Fruit fly (Drosophila melanogaster) whole organism, embryonic: ENCODE data around the gene CG7484.

ENCODE experiments used
- CG1024 ChIP-seq: fragments of 200-800 bp; sonication (Bioruptor generic); IDR thresholded peaks from 2 replicates; pipeline ENCODE4 v1.3.6; 2022; ENCODE audit warnings: missing biosample characterization, missing genetic modification characterization
- CG10274 ChIP-seq: fragments of 200-800 bp; sonication (Bioruptor generic); optimal IDR thresholded peaks from 3 replicates; lab custom pipeline; 2017; ENCODE audit warnings: missing biosample characterization, mild to moderate bottlenecking, missing genetic modification characterization
- CG10321 ChIP-seq: fragments of 200-800 bp; sonication (Bioruptor generic); IDR thresholded peaks from 2 replicates; pipeline ENCODE4 v1.3.6; 2022; ENCODE audit warnings: missing biosample characterization, missing genetic modification characterization
- CG10462 ChIP-seq: fragments of 200-800 bp; sonication (Bioruptor generic); optimal IDR thresholded peaks from 2 replicates; lab custom pipeline; 2016; ENCODE audit warnings: missing biosample characterization, missing genetic modification characterization
- CG12659 ChIP-seq: fragments of 200-800 bp; sonication (Bioruptor generic); optimal IDR thresholded peaks from 3 replicates; lab custom pipeline; 2017; ENCODE audit warnings: mild to moderate bottlenecking, missing biosample characterization, missing genetic modification reagents, missing genetic modification characterization
- CG13624 ChIP-seq: fragments of 200-800 bp; sonication (Bioruptor generic); optimal IDR thresholded peaks from 2 replicates; lab custom pipeline; 2016; ENCODE audit warnings: missing biosample characterization, missing genetic modification characterization
- CG14667 ChIP-seq: fragments of 200-800 bp; sonication (Bioruptor generic); IDR thresholded peaks from 2 replicates; pipeline ENCODE4 v1.3.6; 2022; ENCODE audit warnings: missing biosample characterization, missing genetic modification characterization
- CG15601 ChIP-seq: fragments of 200-800 bp; sonication (Bioruptor generic); optimal IDR thresholded peaks from 3 replicates; lab custom pipeline; 2019; ENCODE audit warnings: missing biosample characterization, mild to moderate bottlenecking, missing genetic modification characterization, moderate library complexity
- CG16815 ChIP-seq: fragments of 200-800 bp; sonication (Bioruptor generic); optimal IDR thresholded peaks from 3 replicates; lab custom pipeline; 2017; ENCODE audit warnings: missing biosample characterization, mild to moderate bottlenecking, missing genetic modification characterization
- CG17359 ChIP-seq: fragments of 200-800 bp; sonication (Bioruptor generic); optimal IDR thresholded peaks from 3 replicates; lab custom pipeline; 2018; ENCODE audit warnings: missing biosample characterization, mild to moderate bottlenecking, missing genetic modification characterization, moderate library complexity
- CG1792 ChIP-seq: fragments of 200-800 bp; sonication (Bioruptor generic); optimal IDR thresholded peaks from 2 replicates; lab custom pipeline; 2016; ENCODE audit warnings: missing biosample characterization, missing genetic modification characterization
- CG18262 ChIP-seq: fragments of 200-800 bp; optimal IDR thresholded peaks from 3 replicates; lab custom pipeline; 2019; ENCODE audit warnings: missing biosample characterization, mild to moderate bottlenecking, missing genetic modification characterization, moderate library complexity
- CG34422 ChIP-seq: fragments of 200-800 bp; sonication (Bioruptor generic); IDR thresholded peaks from 3 replicates; pipeline ENCODE4 v1.3.6; 2022; ENCODE audit warnings: missing biosample characterization, missing genetic modification characterization
- CG4404 ChIP-seq: fragments of 200-800 bp; sonication (Bioruptor generic); IDR thresholded peaks from 2 replicates; pipeline ENCODE4 v1.3.6; 2022; ENCODE audit warnings: missing biosample characterization, missing genetic modification characterization
- CG6254 ChIP-seq: fragments of 200-800 bp; sonication (Bioruptor generic); optimal IDR thresholded peaks from 3 replicates; lab custom pipeline; 2017; ENCODE audit warnings: mild to moderate bottlenecking, missing biosample characterization, missing genetic modification reagents, missing genetic modification characterization
- CG8089 ChIP-seq: fragments of 200-800 bp; sonication (Bioruptor generic); optimal IDR thresholded peaks from 3 replicates; lab custom pipeline; 2016; ENCODE audit warnings: missing biosample characterization, missing genetic modification characterization
- CG8281 ChIP-seq: fragments of 200-800 bp; sonication (Bioruptor generic); optimal IDR thresholded peaks from 2 replicates; lab custom pipeline; 2018; ENCODE audit warnings: missing biosample characterization, mild to moderate bottlenecking, missing genetic modification characterization, moderate library complexity
- CG8290 ChIP-seq, 3 experiments: fragments of 200-800 bp; sonication (Bioruptor generic); optimal IDR thresholded peaks; 2 replicates each; lab custom pipeline; 2016 to 2019; ENCODE audit warnings: missing biosample characterization in 3 of 3, missing genetic modification characterization in 3 of 3, mild to moderate bottlenecking in 2 of 3, moderate library complexity in 1 of 3
- CG8924 ChIP-seq: fragments of 200-800 bp; optimal IDR thresholded peaks from 3 replicates; lab custom pipeline; 2019; ENCODE audit warnings: missing biosample characterization, mild to moderate bottlenecking, missing genetic modification characterization, moderate library complexity
- CG9727 ChIP-seq: fragments of 200-800 bp; sonication (Bioruptor generic); optimal IDR thresholded peaks from 3 replicates; lab custom pipeline; 2017; ENCODE audit warnings: missing biosample characterization, mild to moderate bottlenecking, missing genetic modification characterization
- CG9932 ChIP-seq: fragments of 200-800 bp; sonication (Bioruptor generic); IDR thresholded peaks from 2 replicates; pipeline ENCODE4 v1.3.6; 2022; ENCODE audit warnings: missing biosample characterization, missing genetic modification characterization
- Chrac-16 ChIP-seq: fragments of 200-800 bp; sonication (Bioruptor generic); optimal IDR thresholded peaks from 3 replicates; lab custom pipeline; 2016; ENCODE audit warnings: missing biosample characterization, missing genetic modification characterization
- D ChIP-seq, 2 experiments: fragments of 200-800 bp in 1 of 2; fragments of >200 bp in 1 of 2; sonication (Bioruptor generic) in 1 of 2; optimal IDR thresholded peaks; 2 replicates in 1 of 2; 3 replicates in 1 of 2; lab custom pipeline; 2017; ENCODE audit warnings: mild to moderate bottlenecking in 1 of 2, missing biosample characterization in 1 of 2, missing genetic modification characterization in 1 of 2, missing genetic modification reagents in 1 of 2
- Fer2 ChIP-seq: fragments of 200-800 bp; sonication (Bioruptor generic); optimal IDR thresholded peaks from 2 replicates; lab custom pipeline; 2018; ENCODE audit warnings: missing biosample characterization, mild to moderate bottlenecking, missing genetic modification characterization, moderate library complexity
- Gsc ChIP-seq: fragments of 200-800 bp; sonication (Bioruptor generic); IDR thresholded peaks from 2 replicates; pipeline ENCODE4 v1.3.6; 2022; ENCODE audit warnings: missing biosample characterization, missing genetic modification characterization
- H15 ChIP-seq: fragments of 200-800 bp; sonication (Bioruptor generic); IDR thresholded peaks from 3 replicates; pipeline ENCODE4 v1.3.6; 2022; ENCODE audit warnings: missing biosample characterization, missing genetic modification characterization
- HHEX ChIP-seq: fragments of 200-800 bp; sonication (Bioruptor generic); optimal IDR thresholded peaks from 3 replicates; lab custom pipeline; 2017; ENCODE audit warnings: missing biosample characterization, mild to moderate bottlenecking, missing genetic modification characterization, missing genetic modification reagents
- HmgD ChIP-seq: fragments of 200-800 bp; sonication (Bioruptor generic); optimal IDR thresholded peaks from 3 replicates; lab custom pipeline; 2016; ENCODE audit warnings: missing biosample characterization, missing genetic modification characterization
- NFAT ChIP-seq: fragments of 200-800 bp; sonication (Bioruptor generic); IDR thresholded peaks from 2 replicates; pipeline ENCODE4 v1.3.6; 2022; ENCODE audit warnings: missing biosample characterization, missing genetic modification characterization
- Sin3A ChIP-seq: fragments of >200 bp; optimal IDR thresholded peaks from 2 replicates; lab custom pipeline; 2018
- Ssrp ChIP-seq: fragments of 200-800 bp; sonication (Bioruptor generic); optimal IDR thresholded peaks from 2 replicates; lab custom pipeline; 2018; ENCODE audit warnings: missing biosample characterization, mild to moderate bottlenecking, missing genetic modification characterization, moderate library complexity
- Tbp ChIP-seq: fragments of >200 bp; optimal IDR thresholded peaks from 2 replicates; lab custom pipeline; 2018; ENCODE audit warnings: missing biosample characterization, missing genetic modification characterization
- Xbp1 ChIP-seq: fragments of 200-800 bp; sonication (Bioruptor generic); optimal IDR thresholded peaks from 3 replicates; lab custom pipeline; 2016; ENCODE audit warnings: missing biosample characterization, mild to moderate bottlenecking, missing genetic modification characterization
- ase ChIP-seq: fragments of 200-800 bp; sonication (Bioruptor generic); IDR thresholded peaks from 3 replicates; pipeline ENCODE4 v1.3.6; 2022; ENCODE audit warnings: missing biosample characterization, missing genetic modification characterization
- caup ChIP-seq: fragments of 200-800 bp; sonication (Bioruptor generic); optimal IDR thresholded peaks from 3 replicates; lab custom pipeline; 2017; ENCODE audit warnings: missing biosample characterization, mild to moderate bottlenecking, missing genetic modification characterization, moderate library complexity; ENCODE audit not compliant: severe bottlenecking
- corto ChIP-seq: fragments of 200-800 bp; sonication (Bioruptor generic); optimal IDR thresholded peaks from 2 replicates; lab custom pipeline; 2016; ENCODE audit warnings: missing biosample characterization, mild to moderate bottlenecking, missing genetic modification characterization, moderate library complexity
- kah ChIP-seq: fragments of 200-800 bp; sonication (Bioruptor generic); optimal IDR thresholded peaks from 2 replicates; lab custom pipeline; 2018; ENCODE audit warnings: missing biosample characterization, mild to moderate bottlenecking, missing genetic modification characterization
- lov ChIP-seq, 2 experiments: fragments of 200-800 bp in 1 of 2; fragments of >200 bp in 1 of 2; sonication (Bioruptor generic) in 1 of 2; IDR thresholded peaks in 1 of 2; optimal IDR thresholded peaks in 1 of 2; 2 replicates in 1 of 2; 3 replicates in 1 of 2; pipeline versions ENCODE4 v1.3.6 to Lab custom; 2017 to 2022; ENCODE audit warnings: missing biosample characterization in 1 of 2, missing genetic modification characterization in 1 of 2
- nmo ChIP-seq: fragments of 200-800 bp; sonication (Bioruptor generic); optimal IDR thresholded peaks from 2 replicates; lab custom pipeline; 2018; ENCODE audit warnings: missing biosample characterization, mild to moderate bottlenecking, missing genetic modification characterization, moderate library complexity
- nom ChIP-seq: fragments of 200-800 bp; sonication (Bioruptor generic); optimal IDR thresholded peaks from 2 replicates; lab custom pipeline; 2017; ENCODE audit warnings: missing biosample characterization, missing genetic modification characterization, mild to moderate bottlenecking, moderate library complexity, missing genetic modification reagents
- oc ChIP-seq: fragments of 200-800 bp; sonication (Bioruptor generic); optimal IDR thresholded peaks from 2 replicates; lab custom pipeline; 2018; ENCODE audit warnings: missing biosample characterization, mild to moderate bottlenecking, missing genetic modification characterization, moderate library complexity
- peb ChIP-seq: fragments of 200-800 bp; sonication (Bioruptor generic); IDR thresholded peaks from 2 replicates; pipeline ENCODE4 v1.3.6; 2022; ENCODE audit warnings: missing biosample characterization, missing genetic modification characterization
- pnt ChIP-seq: fragments of 200-800 bp; sonication (Bioruptor generic); optimal IDR thresholded peaks from 3 replicates; lab custom pipeline; 2016; ENCODE audit warnings: missing biosample characterization, missing genetic modification characterization
- row ChIP-seq: fragments of 200-800 bp; sonication (Bioruptor generic); IDR thresholded peaks from 3 replicates; pipeline ENCODE4 v1.3.6; 2022; ENCODE audit warnings: missing biosample characterization, missing genetic modification characterization
- salm ChIP-seq: fragments of 200-800 bp; sonication (Bioruptor generic); optimal IDR thresholded peaks from 2 replicates; lab custom pipeline; 2018; ENCODE audit warnings: missing biosample characterization, mild to moderate bottlenecking, missing genetic modification characterization
- so ChIP-seq: fragments of 200-800 bp; sonication (Bioruptor generic); IDR thresholded peaks from 3 replicates; pipeline ENCODE4 v1.3.6; 2022; ENCODE audit warnings: missing biosample characterization, missing genetic modification characterization
- zfh1 ChIP-seq: fragments of 200-800 bp; sonication (Bioruptor generic); IDR thresholded peaks from 3 replicates; pipeline ENCODE4 v1.3.6; 2022; ENCODE audit warnings: missing biosample characterization, missing genetic modification characterization
- zfh2 ChIP-seq: fragments of 200-800 bp; sonication (Bioruptor generic); optimal IDR thresholded peaks from 2 replicates; lab custom pipeline; 2016; ENCODE audit warnings: missing biosample characterization, missing genetic modification characterization

Gene CG7484

dm6 chr3L:17610896-17611711, 43.3 kb upstream of the CG7484 start (continued):
- TF ChIP-seq CG9932 (GFP tag; lab: Robert Waterston, UW) (no peak), salm (tag; lab: Kevin White, UChicago) (peak; percentile 8), CG6254 (peak; percentile 75), CG1792 (GFP tag; lab: Kevin White, UChicago) (no peak), Ssrp (tag; lab: Kevin White, UChicago) (peak; percentile 87), zfh2 (GFP tag; lab: Kevin White, UChicago) (no peak), nom (GFP tag; lab: Kevin White, UChicago) (no peak), H15 (no peak), CG10462 (peak; percentile 65), CG1024 (GFP tag; lab: Robert Waterston, UW) (0 out of 2 replicates have a peak, but pooled peaks have one; percentile 22), CG10274 (GFP tag; lab: Kevin White, UChicago) (no peak), HHEX (peak; percentile 40), CG8281 (peak; percentile 30), peb (no peak), CG14667 (GFP tag; lab: Robert Waterston, UW) (no peak), kah (GFP tag; lab: Kevin White, UChicago) (peak; percentile 24), HmgD (GFP tag; lab: Kevin White, UChicago) (no peak), D (optimal IDR thresholded peaks at IDR 0.05; lab: Kevin White, UChicago) (no peak), D (GFP tag; optimal IDR thresholded peaks at IDR 0.05; lab: Kevin White, UChicago) (peak; percentile 83), CG8089 (GFP tag; lab: Kevin White, UChicago) (no peak), CG8924 (tag; lab: Kevin White, UChicago) (peak; percentile 66), row (GFP tag; lab: Robert Waterston, UW) (peak; percentile 60), zfh1 (GFP tag; lab: Robert Waterston, UW) (no peak; the same call in 2 of the 3 replicates), CG9727 (GFP tag; lab: Kevin White, UChicago) (peak; percentile 76), Chrac-16 (GFP tag; lab: Kevin White, UChicago) (peak; percentile 41), CG18262 (tag; lab: Kevin White, UChicago) (peak; percentile 91), CG16815 (GFP tag; lab: Kevin White, UChicago) (peak; percentile 68), CG13624 (GFP tag; lab: Kevin White, UChicago) (no peak), CG4404 (GFP tag; lab: Robert Waterston, UW) (no peak), pnt (GFP tag; lab: Kevin White, UChicago) (no peak), corto (peak; percentile 70), Tbp (GFP tag; lab: Kevin White, UChicago) (no peak), Sin3A (no peak), ase (GFP tag; lab: Robert Waterston, UW) (peak; percentile 16; the same call in 1 of the 3 replicates), CG34422 (no peak), CG8290 (GFP tag; optimal IDR thresholded peaks at IDR 0.05; lab: Kevin White, UChicago) (peak; percentile 24), CG8290 (tag; optimal IDR thresholded peaks at IDR 0.05; lab: Kevin White, UChicago) (no peak), Gsc (GFP tag; lab: Robert Waterston, UW) (no peak), lov (optimal IDR thresholded peaks at IDR 0.05; lab: Kevin White, UChicago) (no peak), lov (GFP tag; IDR thresholded peaks at IDR 0.05; lab: Robert Waterston, UW) (0 out of 3 replicates have a peak, but pooled peaks have one; percentile 6), caup (no peak), CG12659 (GFP tag; lab: Kevin White, UChicago) (peak; percentile 61), nmo (GFP tag; lab: Kevin White, UChicago) (peak; percentile 92), so (GFP tag; lab: Robert Waterston, UW) (no peak), CG15601 (peak; percentile 79), Xbp1 (peak; percentile 65), NFAT (no peak), Fer2 (no peak), oc (tag; lab: Kevin White, UChicago) (peak; percentile 9), CG17359 (tag; lab: Kevin White, UChicago) (peak; percentile 70), CG10321 (GFP tag; lab: Robert Waterston, UW) (no peak)
